Worm (Caenorhabditis elegans) whole organism, L1 larva: ENCODE measurements around the gene col-121.

Source experiments
- C16A3.4 ChIP-seq: fragments of 150-350 bp; optimal IDR thresholded peaks from 2 replicates; lab custom pipeline; 2014; ENCODE audit warnings: missing biosample characterization, missing genetic modification characterization
- alr-1 ChIP-seq: fragments of 200-800 bp; sonication (Bioruptor generic); optimal IDR thresholded peaks from 2 replicates; lab custom pipeline; 2018; ENCODE audit warnings: borderline replicate concordance, mild to moderate bottlenecking, missing genetic modification characterization, missing compliant biosample characterization
- aly-2 ChIP-seq: fragments of 150-350 bp; optimal IDR thresholded peaks from 2 replicates; lab custom pipeline; 2014; ENCODE audit warnings: missing biosample characterization, missing genetic modification characterization
- ama-1 ChIP-seq: fragments of 150-350 bp; optimal IDR thresholded peaks from 2 replicates; lab custom pipeline; 2014
- ceh-8 ChIP-seq: fragments of 200-800 bp; sonication (Bioruptor generic); optimal IDR thresholded peaks from 2 replicates; lab custom pipeline; 2018; ENCODE audit warnings: mild to moderate bottlenecking, missing genetic modification characterization, moderate library complexity, missing compliant biosample characterization
- ceh-88 ChIP-seq: fragments of 200-800 bp; sonication (Bioruptor generic); IDR thresholded peaks from 2 replicates; pipeline ENCODE4 v1.3.6; 2022; ENCODE audit warnings: missing genetic modification characterization, missing compliant biosample characterization
- ceh-90 ChIP-seq: sonication (generic microtip); optimal IDR thresholded peaks from 2 replicates; lab custom pipeline; 2016; ENCODE audit warnings: missing genetic modification characterization, missing compliant biosample characterization
- dsc-1 ChIP-seq: sonication (generic microtip); optimal IDR thresholded peaks from 2 replicates; lab custom pipeline; 2016; ENCODE audit warnings: mild to moderate bottlenecking, missing genetic modification characterization, missing compliant biosample characterization
- efl-1 ChIP-seq, 4 experiments: fragments of 150-350 bp; optimal IDR thresholded peaks in 3 of 4; peaks in 1 of 4; 1 replicate in 1 of 4; 2 replicates in 3 of 4; lab custom pipeline; 2014; ENCODE audit warnings: missing biosample characterization in 2 of 4, missing genetic modification characterization in 2 of 4, missing genetic modification reagents in 2 of 4
- elt-2 ChIP-seq: sonication (generic microtip); optimal IDR thresholded peaks from 2 replicates; lab custom pipeline; 2016; ENCODE audit warnings: missing genetic modification characterization, mild to moderate bottlenecking, inconsistent platforms, missing compliant biosample characterization, missing genetic modification reagents
- elt-3 ChIP-seq, 6 experiments: fragments of 150-350 bp in 1 of 6; sonication (generic microtip); optimal IDR thresholded peaks; 2 replicates each; lab custom pipeline; 2017 to 2018; ENCODE audit warnings: missing biosample characterization in 6 of 6, missing genetic modification characterization in 6 of 6, inconsistent platforms in 1 of 6
- fkh-4 ChIP-seq: sonication (generic microtip); optimal IDR thresholded peaks from 2 replicates; lab custom pipeline; 2016; ENCODE audit warnings: missing compliant biosample characterization, missing genetic modification characterization, borderline replicate concordance
- fkh-8 ChIP-seq: sonication (generic microtip); optimal IDR thresholded peaks from 2 replicates; lab custom pipeline; 2016; ENCODE audit warnings: mild to moderate bottlenecking, missing genetic modification characterization, missing compliant biosample characterization
- grh-1 ChIP-seq: fragments of 200-800 bp; sonication (Bioruptor generic); IDR thresholded peaks from 2 replicates; pipeline ENCODE4 v1.3.6; 2022; ENCODE audit warnings: missing genetic modification reagents, missing genetic modification characterization, missing compliant biosample characterization
- lin-13 ChIP-seq: fragments of 150-350 bp; optimal IDR thresholded peaks from 2 replicates; lab custom pipeline; 2014; ENCODE audit warnings: missing biosample characterization, missing genetic modification reagents, missing genetic modification characterization
- lin-14 ChIP-seq: fragments of 200-800 bp; sonication (Bioruptor generic); optimal IDR thresholded peaks from 2 replicates; lab custom pipeline; 2018; ENCODE audit warnings: mild to moderate bottlenecking, missing genetic modification characterization, moderate library complexity, missing compliant biosample characterization
- lir-3 ChIP-seq: sonication (generic microtip); optimal IDR thresholded peaks from 2 replicates; lab custom pipeline; 2016; ENCODE audit warnings: mild to moderate bottlenecking, missing genetic modification characterization, moderate library complexity, missing compliant biosample characterization; ENCODE audit not compliant: poor library complexity
- lsy-2 ChIP-seq, 2 experiments: fragments of 150-350 bp; optimal IDR thresholded peaks; 2 replicates each; lab custom pipeline; 2014; ENCODE audit warnings: missing biosample characterization in 2 of 2, missing genetic modification characterization in 2 of 2
- mab-9 ChIP-seq: fragments of 200-800 bp; sonication (Bioruptor generic); IDR thresholded peaks from 2 replicates; pipeline ENCODE4 v1.3.6; 2022; ENCODE audit warnings: missing genetic modification reagents, missing genetic modification characterization, missing compliant biosample characterization
- mef-2 ChIP-seq: fragments of 150-350 bp; optimal IDR thresholded peaks from 2 replicates; lab custom pipeline; 2014; ENCODE audit warnings: missing biosample characterization, missing genetic modification characterization
- mep-1 ChIP-seq: fragments of 150-350 bp; optimal IDR thresholded peaks from 2 replicates; lab custom pipeline; 2014; ENCODE audit warnings: missing biosample characterization, missing genetic modification characterization
- nhr-19 ChIP-seq: fragments of 200-800 bp; sonication (Bioruptor generic); conservative IDR thresholded peaks from 2 replicates; pipeline ENCODE4 v1.3.6; 2022; ENCODE audit warnings: missing genetic modification characterization, missing compliant biosample characterization
- nhr-20 ChIP-seq: sonication (generic microtip); optimal IDR thresholded peaks from 2 replicates; lab custom pipeline; 2016; ENCODE audit warnings: mild to moderate bottlenecking, missing genetic modification characterization, missing compliant biosample characterization
- nhr-237 ChIP-seq: fragments of 150-350 bp; optimal IDR thresholded peaks from 2 replicates; lab custom pipeline; 2014; ENCODE audit warnings: missing biosample characterization, missing genetic modification characterization
- nhr-47 ChIP-seq: sonication (generic microtip); optimal IDR thresholded peaks from 2 replicates; lab custom pipeline; 2016; ENCODE audit warnings: mild to moderate bottlenecking, missing genetic modification characterization, moderate library complexity, missing compliant biosample characterization
- nhr-71 ChIP-seq: sonication (generic microtip); optimal IDR thresholded peaks from 2 replicates; lab custom pipeline; 2016; ENCODE audit warnings: mild to moderate bottlenecking, missing genetic modification characterization, moderate library complexity, missing compliant biosample characterization
- nhr-77 ChIP-seq: fragments of 150-350 bp; optimal IDR thresholded peaks from 2 replicates; lab custom pipeline; 2014; ENCODE audit warnings: missing biosample characterization, missing genetic modification characterization
- nhr-85 ChIP-seq: sonication (generic microtip); peaks from one replicate; lab custom pipeline; 2016; ENCODE audit warnings: missing genetic modification characterization, inconsistent platforms, missing compliant biosample characterization
- nhr-90 ChIP-seq: sonication (generic microtip); optimal IDR thresholded peaks from 2 replicates; lab custom pipeline; 2016; ENCODE audit warnings: mild to moderate bottlenecking, missing genetic modification characterization, missing compliant biosample characterization; ENCODE audit not compliant: poor library complexity
- pax-3 ChIP-seq: fragments of 200-800 bp; sonication (Bioruptor generic); optimal IDR thresholded peaks from 2 replicates; lab custom pipeline; 2018; ENCODE audit warnings: mild to moderate bottlenecking, missing genetic modification characterization, moderate library complexity, missing compliant biosample characterization
- pqm-1 ChIP-seq: sonication (generic microtip); optimal IDR thresholded peaks from 3 replicates; lab custom pipeline; 2017; ENCODE audit warnings: missing biosample characterization, missing genetic modification characterization
- snu-23 ChIP-seq: sonication (generic microtip); optimal IDR thresholded peaks from 2 replicates; lab custom pipeline; 2016; ENCODE audit warnings: missing genetic modification characterization, missing compliant biosample characterization
- sptf-1 ChIP-seq: fragments of 150-350 bp; optimal IDR thresholded peaks from 2 replicates; lab custom pipeline; 2014; ENCODE audit warnings: missing biosample characterization, missing genetic modification characterization
- swsn-7 ChIP-seq: sonication (generic microtip); optimal IDR thresholded peaks from 2 replicates; lab custom pipeline; 2016; ENCODE audit warnings: missing genetic modification characterization, missing compliant biosample characterization
- unc-62 ChIP-seq: fragments of 150-350 bp; optimal IDR thresholded peaks from 2 replicates; lab custom pipeline; 2014; ENCODE audit warnings: missing biosample characterization, missing genetic modification reagents, missing genetic modification characterization
- vab-15 ChIP-seq: sonication (generic microtip); optimal IDR thresholded peaks from 2 replicates; lab custom pipeline; 2017; ENCODE audit warnings: missing genotype, mild to moderate bottlenecking, missing genetic modification characterization, missing compliant biosample characterization
- zag-1 ChIP-seq: fragments of 150-350 bp; optimal IDR thresholded peaks from 2 replicates; lab custom pipeline; 2014; ENCODE audit warnings: missing biosample characterization, missing genetic modification characterization
- ztf-11 ChIP-seq, 2 experiments: sonication (generic microtip); optimal IDR thresholded peaks; 2 replicates each; lab custom pipeline; 2016 to 2017; ENCODE audit warnings: missing genetic modification characterization in 2 of 2, missing biosample characterization in 1 of 2, missing compliant biosample characterization in 1 of 2
- ztf-4 ChIP-seq: fragments of 150-350 bp; optimal IDR thresholded peaks from 2 replicates; lab custom pipeline; 2014; ENCODE audit warnings: missing biosample characterization, missing genetic modification characterization

col-121 gene

DNA sequence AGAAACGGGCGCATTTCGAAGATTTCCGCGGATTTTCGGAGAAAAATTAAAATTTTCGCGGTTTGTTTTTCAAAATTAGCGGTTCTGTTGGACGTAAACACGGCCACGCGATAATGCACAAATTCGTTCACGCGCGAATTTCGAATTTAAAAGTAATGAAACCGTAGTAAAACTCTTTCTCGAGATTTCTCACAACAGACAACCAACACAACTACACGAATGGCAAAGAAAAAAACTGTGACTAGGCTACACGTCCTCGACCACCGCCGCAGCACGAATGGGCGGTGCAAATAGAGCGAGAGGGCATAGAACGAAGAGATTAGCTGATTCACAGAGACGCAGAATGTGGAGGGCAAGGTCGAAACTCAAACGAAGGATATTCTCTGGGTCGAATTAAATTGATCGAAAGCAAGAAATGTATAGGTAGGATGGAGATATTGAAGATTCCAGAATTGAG is 44.9 kb upstream of the col-121 start, which contains the start of gene idh-1 (continued):
- TF ChIP-seq ceh-88 (GFP tag; lab: Robert Waterston, UW) (no peak), nhr-237 (tag; lab: Kevin White, UChicago) (peak; percentile 25), grh-1 (GFP tag; lab: Robert Waterston, UW) (peak; percentile 23; the same call in 1 of the 2 replicates), mef-2 (tag; lab: Kevin White, UChicago) (no peak), pax-3 (tag; lab: Kevin White, UChicago) (no peak), nhr-47 (tag; lab: Kevin White, UChicago) (peak; percentile 33), fkh-4 (tag; lab: Kevin White, UChicago) (no peak), ceh-90 (tag; lab: Kevin White, UChicago) (no peak), unc-62 (GFP tag; lab: Kevin White, UChicago) (no peak), ama-1 (peak; percentile 85), vab-15 (no peak), lir-3 (tag; lab: Kevin White, UChicago) (no peak), zag-1 (tag; lab: Kevin White, UChicago) (no peak), lin-14 (GFP tag; lab: Kevin White, UChicago) (peak; percentile 90), ztf-11 (tag; optimal IDR thresholded peaks at IDR 0.05; lab: Kevin White, UChicago) (no peak), pqm-1 (tag; lab: Kevin White, UChicago) (no peak), dsc-1 (tag; lab: Kevin White, UChicago) (peak; percentile 4), C16A3.4 (no peak), alr-1 (tag; lab: Kevin White, UChicago) (no peak), snu-23 (GFP tag; lab: Kevin White, UChicago) (peak; percentile 70), mab-9 (GFP tag; lab: Robert Waterston, UW) (0 out of 2 replicates have a peak, but pooled peaks have one; percentile 18), lsy-2 (tag; optimal IDR thresholded peaks at IDR 0.05; lab: Kevin White, UChicago) (peak; percentile 32 to 42)

DNA sequence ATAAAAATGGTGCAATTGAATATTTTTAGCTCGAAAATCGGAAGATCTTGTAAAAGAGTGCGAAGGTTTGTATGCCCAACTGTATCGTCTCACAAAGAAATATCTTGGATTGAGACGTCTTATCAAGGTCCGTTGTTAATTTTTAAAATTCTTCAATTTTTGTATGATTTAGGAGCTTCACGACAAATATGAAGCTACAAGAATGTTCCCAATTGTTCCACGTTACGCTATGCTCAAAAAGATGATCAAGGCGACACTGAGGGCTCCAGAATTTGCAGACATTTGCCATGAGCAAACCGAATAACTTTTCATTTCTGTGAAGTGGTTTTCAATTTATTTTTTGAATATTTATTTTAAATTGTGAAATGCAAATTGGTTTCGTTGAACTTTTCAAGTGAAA is 42.7 kb upstream of the col-121 start:
- TF ChIP-seq ama-1, result peak; percentile 80
- TF ChIP-seq nhr-85 (tag; lab: Kevin White, UChicago), result peak; percentile 75
- peak; percentile 71 for TF ChIP-seq nhr-90 (tag; lab: Kevin White, UChicago)
- peak; percentile 40 for TF ChIP-seq mep-1
- TF ChIP-seq lir-3 (tag; lab: Kevin White, UChicago), result no peak
- TF ChIP-seq sptf-1 (tag; lab: Kevin White, UChicago), result no peak
- TF ChIP-seq swsn-7 (tag; lab: Kevin White, UChicago), result peak; percentile 24
- TF ChIP-seq ztf-4, result peak; percentile 59
- TF ChIP-seq nhr-71 (tag; lab: Kevin White, UChicago), result peak; percentile 74
- TF ChIP-seq nhr-237 (tag; lab: Kevin White, UChicago), result no peak
- TF ChIP-seq nhr-20 (tag; lab: Kevin White, UChicago), result peak; percentile 56
- TF ChIP-seq nhr-47 (tag; lab: Kevin White, UChicago), result peak; percentile 8
- TF ChIP-seq nhr-77 (tag; lab: Kevin White, UChicago), result no peak
- TF ChIP-seq ceh-8 (GFP tag; lab: Kevin White, UChicago), result no peak
- TF ChIP-seq snu-23 (GFP tag; lab: Kevin White, UChicago), result peak; percentile 72
- TF ChIP-seq dsc-1 (tag; lab: Kevin White, UChicago), result no peak
- peak in 1 of 6 experiments; percentile 22 for TF ChIP-seq elt-3 (tag; optimal IDR thresholded peaks at IDR 0.05; lab: Kevin White, UChicago)
- no peak for TF ChIP-seq fkh-8 (tag; lab: Kevin White, UChicago)
- no peak for TF ChIP-seq efl-1 (optimal IDR thresholded peaks at IDR 0.05; lab: Kevin White, UChicago)
- peak in 1 of 2 experiments; percentile 91 for TF ChIP-seq efl-1 (GFP tag; optimal IDR thresholded peaks at IDR 0.05 in 1 of 2; lab: Kevin White, UChicago)
- TF ChIP-seq lin-13 (GFP tag; lab: Kevin White, UChicago), result no peak
- TF ChIP-seq fkh-4 (tag; lab: Kevin White, UChicago), result no peak
- no peak for TF ChIP-seq C16A3.4
- peak; percentile 95 for TF ChIP-seq aly-2
- TF ChIP-seq lsy-2 (tag; optimal IDR thresholded peaks at IDR 0.05; lab: Kevin White, UChicago), result peak in 1 of 2 experiments; percentile 45
- TF ChIP-seq nhr-19 (GFP tag; lab: Robert Waterston, UW), result peak; percentile 56
- TF ChIP-seq elt-2 (tag; lab: Kevin White, UChicago), result peak; percentile 29
